Fruit fly (Drosophila melanogaster): Measurements from ENCODE around the gene Cyp9f2.

The Cyp9f2 gene

dm6 chr3R:12439039-12439400, 33.2 kb upstream of the Cyp9f2 start, which contains the start of the genes CG17207 and CG46427:
Gene CG17207, minus strand, starts transcription at chr3R:12439139.
Gene CG46427, minus strand, starts transcription at chr3R:12439139.
- TF ChIP-seq CG8478 (optimal IDR thresholded peaks at IDR 0.05) = no peak
- TF ChIP-seq CTCF (optimal IDR thresholded peaks at IDR 0.05) = no peak

- TF ChIP-seq CTCF (optimal IDR thresholded peaks at IDR 0.05) = no peak
- no peak for TF ChIP-seq CG8478 (optimal IDR thresholded peaks at IDR 0.05)
These were observed 30.1 kb upstream of the Cyp9f2 start, which contains the start of gene Desat2 for dm6 chr3R:12435948-12436347. Gene Desat2, plus strand, starts transcription at chr3R:12436248.

DNA sequence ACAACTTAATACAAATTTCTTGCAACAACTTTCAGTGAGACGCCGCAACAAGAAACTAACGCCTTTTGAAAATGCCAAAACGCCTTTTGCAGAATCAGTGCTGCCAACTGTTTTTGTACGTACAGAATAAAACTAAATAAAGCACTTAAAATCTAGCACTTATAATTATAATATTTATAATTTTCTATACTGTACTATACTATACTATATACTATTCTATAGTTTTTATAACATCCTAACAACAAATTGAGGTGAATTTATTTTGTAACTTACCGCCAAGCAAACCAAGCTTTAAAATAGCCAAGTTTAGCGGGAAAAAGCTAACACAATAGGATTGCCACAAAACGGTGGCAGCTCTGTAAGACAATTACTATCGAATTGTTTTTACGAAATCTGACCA, 27.9 kb upstream of the Cyp9f2 start, which contains the start of the genes Aos1 and Srlp:
Gene Aos1, minus strand, starts transcription at position 59 of the 400 bp plus-strand sequence.
Gene Srlp, plus strand, starts transcription at position 335 of the 400 bp plus-strand sequence.
- TF ChIP-seq CG8478 (optimal IDR thresholded peaks at IDR 0.05) (no peak), CTCF (optimal IDR thresholded peaks at IDR 0.05) (no peak)

dm6 chr3R:12431030-12431489, 25.2 kb upstream of the Cyp9f2 start, which contains the start of gene Prosalpha2:
Gene Prosalpha2, plus strand, starts transcription at chr3R:12431321.
- TF ChIP-seq CTCF (optimal IDR thresholded peaks at IDR 0.05) = no peak
- no peak for TF ChIP-seq CG8478 (optimal IDR thresholded peaks at IDR 0.05)

DNA sequence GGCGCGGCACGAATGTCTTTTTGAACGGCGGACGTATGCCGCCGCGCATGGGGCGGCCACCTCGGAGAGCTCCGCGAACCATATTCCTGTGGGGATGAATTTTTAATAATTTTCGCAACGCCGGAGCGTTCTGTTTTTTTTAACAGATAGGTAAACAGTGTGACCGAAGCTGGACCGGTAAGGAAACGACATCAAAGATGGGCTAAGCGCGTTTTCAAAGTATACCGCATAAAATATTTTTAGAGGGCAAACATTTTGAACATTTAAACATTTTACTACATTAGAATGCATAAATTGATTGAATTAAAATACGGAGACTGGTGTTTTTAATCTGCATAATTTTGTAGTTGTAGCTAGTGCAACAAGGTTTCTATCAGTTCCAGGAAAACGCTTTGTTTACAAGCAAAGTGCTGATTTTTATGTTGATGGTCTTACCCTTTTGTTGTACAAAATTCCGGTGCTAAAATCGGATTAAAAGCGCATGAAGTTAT, 23.3 kb upstream of the Cyp9f2 start, which contains the start of the genes CG5641 and CG5245:
Gene CG5641, minus strand, starts transcription at position 163 of the 491 bp plus-strand sequence.
Gene CG5245, plus strand, starts transcription at position 441 of the 491 bp plus-strand sequence.
- TF ChIP-seq CTCF (optimal IDR thresholded peaks at IDR 0.05) (no peak), CG8478 (optimal IDR thresholded peaks at IDR 0.05) (no peak)

DNA sequence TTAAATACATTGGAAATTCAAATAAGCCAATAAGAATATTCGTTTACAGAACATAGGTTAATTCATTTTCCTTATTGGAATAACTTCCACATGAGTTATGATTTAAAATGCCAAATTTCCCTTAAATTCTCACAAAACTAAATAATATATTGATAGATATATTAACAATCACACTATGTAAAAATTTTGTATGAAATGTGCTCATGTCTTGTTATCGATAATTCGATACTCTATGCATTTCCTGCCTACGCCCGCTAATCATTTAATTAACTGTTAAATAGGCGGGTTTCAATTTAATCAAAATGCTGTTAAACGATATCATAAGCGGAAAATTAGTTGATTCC, 20.5 kb upstream of the Cyp9f2 start, which contains the start of gene NANS:
Gene NANS, plus strand, starts transcription at position 269 of the 344 bp plus-strand sequence.
- no peak for TF ChIP-seq CG8478 (optimal IDR thresholded peaks at IDR 0.05)
- no peak for TF ChIP-seq CTCF (optimal IDR thresholded peaks at IDR 0.05)

- TF ChIP-seq CG8478 (optimal IDR thresholded peaks at IDR 0.05) = no peak
- TF ChIP-seq CTCF (optimal IDR thresholded peaks at IDR 0.05) = peak in 1 of 2 experiments; percentile 12
These were observed 19.9 kb upstream of the Cyp9f2 start, which contains the start of gene Pp1-87B for dm6 chr3R:12425510-12426309. Gene Pp1-87B, minus strand, starts transcription at chr3R:12425917.

DNA sequence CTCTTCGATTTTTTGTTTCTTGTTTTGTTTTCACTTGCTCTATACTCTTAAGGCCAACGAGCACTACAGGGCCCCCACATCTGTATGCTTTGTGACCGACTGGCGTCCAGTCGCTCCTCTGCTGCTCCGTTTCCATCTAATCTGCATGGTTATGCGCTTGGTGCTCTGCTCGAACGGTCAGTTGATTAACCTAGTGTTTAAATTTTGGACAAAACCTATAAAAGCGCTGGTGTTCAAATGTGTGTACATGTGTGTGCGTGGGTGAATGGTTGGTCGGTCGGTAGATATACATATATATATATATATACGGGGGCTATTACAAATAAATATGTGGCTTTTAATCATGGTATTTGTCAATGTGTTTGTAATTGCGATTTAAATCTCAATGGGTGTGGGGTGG, 18.2 kb upstream of the Cyp9f2 start:
- no peak for TF ChIP-seq CG8478 (optimal IDR thresholded peaks at IDR 0.05)
- no peak for TF ChIP-seq CTCF (optimal IDR thresholded peaks at IDR 0.05)

- TF ChIP-seq CG8478 (optimal IDR thresholded peaks at IDR 0.05) (no peak), CTCF (optimal IDR thresholded peaks at IDR 0.05) (peak; percentile 20 to 23)
These were observed 16.6 kb upstream of the Cyp9f2 start, which contains the start of the genes Scgbeta and CG17202 for dm6 chr3R:12422379-12422975. Gene Scgbeta, minus strand, starts transcription at chr3R:12422429. Gene CG17202, plus strand, starts transcription at chr3R:12422768.

DNA sequence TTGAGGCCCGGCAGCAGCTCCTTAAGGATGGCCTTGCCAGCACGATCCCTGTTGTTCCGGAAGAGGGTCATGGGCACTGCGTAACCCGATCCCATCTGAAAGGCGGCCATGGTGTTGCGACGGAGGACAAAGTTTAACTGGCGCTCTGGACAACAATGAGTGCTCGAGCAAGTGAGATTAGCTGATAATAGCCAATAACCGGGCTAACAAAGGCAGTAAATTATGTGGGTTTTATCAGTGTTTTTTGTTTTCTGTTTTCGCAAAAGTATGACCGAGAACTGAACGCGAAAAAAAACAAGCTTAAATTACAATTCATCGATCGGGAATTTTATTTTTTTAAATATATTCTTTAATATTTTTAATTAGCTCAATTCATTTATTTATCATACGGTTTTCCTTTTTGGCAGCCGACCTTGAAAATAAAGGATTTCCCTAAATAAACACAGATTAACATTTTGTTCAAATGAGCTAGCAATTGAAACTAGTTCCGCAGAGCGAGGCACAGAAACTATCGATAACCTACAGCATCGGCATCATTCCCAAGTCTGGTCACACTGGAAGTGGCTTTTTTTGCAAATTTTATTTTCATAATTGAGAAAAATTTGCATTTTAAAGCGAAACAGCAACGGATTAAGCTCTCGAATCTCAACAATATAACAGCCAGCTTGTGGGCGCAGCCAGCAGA, 7.6 kb upstream of the Cyp9f2 start, which contains the start of the genes Dip-C and pps:
Gene Dip-C, minus strand, starts transcription at position 486 of the 685 bp plus-strand sequence.
Gene pps, plus strand, starts transcription at position 555 of the 685 bp plus-strand sequence.
- TF ChIP-seq CG8478 (optimal IDR thresholded peaks at IDR 0.05) (no peak), CTCF (optimal IDR thresholded peaks at IDR 0.05) (peak in 1 of 2 experiments; percentile 30)

DNA sequence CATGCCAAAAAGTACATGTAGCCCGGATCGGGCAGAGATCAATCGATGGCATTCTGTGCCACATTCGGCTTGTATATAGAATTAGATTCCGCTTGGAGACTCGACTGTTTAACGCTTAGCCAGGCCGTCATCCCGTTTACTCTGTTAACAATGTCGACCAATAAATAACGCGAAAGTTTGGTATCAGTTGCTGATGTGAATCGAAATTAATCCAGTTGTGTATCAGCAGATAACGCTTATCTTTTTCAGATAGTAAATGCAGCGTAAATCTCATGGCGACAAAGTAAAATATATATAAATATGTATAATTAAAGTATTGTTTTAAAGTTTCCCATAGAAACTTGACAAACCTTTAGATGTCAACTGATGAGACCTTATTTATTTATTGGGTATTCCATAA, 5.6 kb upstream of the Cyp9f2 start:
- TF ChIP-seq CTCF (optimal IDR thresholded peaks at IDR 0.05) = no peak

- no peak for TF ChIP-seq CG8478 (optimal IDR thresholded peaks at IDR 0.05)
- TF ChIP-seq CTCF (optimal IDR thresholded peaks at IDR 0.05) = peak in 1 of 2 experiments; percentile 1
These were observed 2.3 kb upstream of the Cyp9f2 start, which contains the start of gene CG5196 for dm6 chr3R:12408160-12408559. Gene CG5196, plus strand, starts transcription at chr3R:12408316.

DNA sequence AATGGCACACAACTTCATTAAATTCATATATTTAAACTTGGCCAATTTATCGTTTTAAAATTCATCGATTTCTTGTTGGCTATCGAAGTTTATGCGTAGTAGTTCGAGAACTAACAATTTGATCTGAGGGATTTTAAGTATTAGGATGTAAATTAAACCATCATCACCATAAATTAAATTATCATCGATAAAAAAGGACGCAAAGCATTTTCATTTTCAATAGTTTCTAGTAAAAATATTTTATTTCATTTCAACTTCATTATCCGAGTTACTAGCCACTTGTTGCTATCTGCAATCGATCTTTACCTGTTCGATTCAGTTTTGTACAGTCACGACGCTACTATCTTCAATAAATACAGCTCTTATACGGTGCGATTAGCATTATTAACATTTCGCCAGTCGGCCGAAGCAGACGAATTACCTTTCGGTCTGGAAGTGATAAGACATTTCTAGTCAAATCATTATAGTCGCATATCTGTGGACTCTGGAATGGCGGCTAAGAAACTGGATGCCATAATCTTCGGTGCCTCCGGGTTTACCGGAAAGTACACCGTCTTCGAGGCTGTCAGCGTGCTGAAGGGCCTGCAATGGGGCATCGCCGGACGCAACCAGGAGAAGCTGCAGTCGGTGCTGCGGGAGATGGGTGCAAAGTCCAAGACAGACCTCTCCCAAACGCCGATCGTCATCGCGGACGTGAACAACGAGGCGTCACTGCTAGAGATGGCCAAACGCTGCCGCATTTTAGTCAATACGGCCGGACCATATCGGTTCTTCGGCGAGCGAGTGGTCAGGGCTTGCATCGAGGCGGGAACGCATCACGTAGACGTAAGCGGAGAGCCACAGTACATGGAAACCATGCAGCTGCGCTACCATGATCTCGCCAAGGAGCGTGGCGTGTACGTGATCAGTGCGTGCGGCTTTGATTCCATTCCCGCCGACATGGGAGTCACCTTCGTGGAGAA, 688 bp upstream of the Cyp9f2 start, which contains the start of gene CG5167:
Gene CG5167, plus strand, starts transcription at position 298 of the 962 bp plus-strand sequence.
- no peak for TF ChIP-seq CTCF (optimal IDR thresholded peaks at IDR 0.05)
